Fruit fly (Drosophila melanogaster) whole organism, larva: ENCODE measurements around the gene ArgRS.

Experiments used
- noc ChIP-seq: fragments of 200-800 bp; sonication (Bioruptor generic); optimal IDR thresholded peaks from 3 replicates; lab custom pipeline; 2019; ENCODE audit warnings: missing biosample characterization, mild to moderate bottlenecking, missing genetic modification characterization, moderate library complexity

The ArgRS gene

dm6 chrX:15859869-15860268 is 15.9 kb upstream of the ArgRS start, which contains the start of gene Gbeta13F:
Gene Gbeta13F (plus strand): TSS chrX:15860115.
- no peak for TF ChIP-seq noc (tag; lab: Kevin White, UChicago)

DNA sequence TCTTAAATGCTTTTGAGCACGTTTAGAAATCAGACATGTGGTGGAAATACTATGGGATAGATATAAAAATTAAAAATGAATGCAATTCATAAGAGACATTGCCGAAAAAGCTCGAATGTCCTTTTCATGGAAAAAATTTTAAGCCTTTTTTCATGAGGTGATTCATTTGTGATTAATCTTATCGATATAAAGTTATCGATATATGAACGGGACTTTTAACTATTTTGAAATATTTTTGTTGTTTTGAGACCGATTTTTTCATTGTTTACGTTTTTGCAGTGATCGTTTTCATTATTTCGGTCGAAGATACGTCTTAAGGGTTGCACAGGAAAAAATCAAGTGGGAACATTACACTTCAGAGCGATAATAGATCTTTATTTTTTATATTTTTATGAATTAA is 15.4 kb upstream of the ArgRS start, which contains the start of gene AlkB:
AlkB (minus strand) TSS at position 101 of the 400 bp plus-strand sequence.
- no peak for TF ChIP-seq noc (tag; lab: Kevin White, UChicago)

DNA sequence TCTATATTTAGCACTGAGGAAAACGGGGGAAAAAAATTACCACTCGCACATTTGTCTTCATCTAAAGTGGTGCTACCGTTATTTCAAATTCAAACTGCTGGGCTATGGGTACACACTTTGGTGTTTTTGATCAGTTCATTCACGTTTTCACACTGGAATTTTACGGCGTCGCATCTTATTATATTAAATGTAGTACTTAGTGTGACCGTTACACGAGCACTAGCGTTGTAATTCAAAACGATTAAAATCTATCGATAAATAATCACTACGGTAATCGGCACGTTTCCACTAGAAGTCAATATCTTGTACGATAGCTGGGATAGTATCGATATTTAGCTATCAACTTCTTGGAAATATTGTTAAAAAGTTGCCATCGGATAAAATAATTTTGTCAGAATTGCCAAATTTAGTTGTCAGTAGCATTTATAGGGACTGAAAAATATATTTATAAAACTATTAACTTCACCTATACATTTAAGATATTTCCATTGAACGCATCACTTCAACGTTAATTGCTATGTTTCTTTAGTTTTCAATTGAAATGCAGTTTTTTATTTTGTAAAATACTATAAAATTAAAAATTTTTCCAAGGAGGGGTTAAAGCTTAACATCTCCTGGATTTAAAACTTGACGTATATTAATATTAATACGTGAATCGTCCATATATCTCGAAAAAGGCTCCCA is 13.8 kb upstream of the ArgRS start, which contains the start of the genes CG46440 and Myb:
CG46440 (minus strand) TSS at position 223 of the 684 bp plus-strand sequence.
Myb (minus strand) TSS at position 223 of the 684 bp plus-strand sequence.
- no peak for TF ChIP-seq noc (tag; lab: Kevin White, UChicago)

DNA sequence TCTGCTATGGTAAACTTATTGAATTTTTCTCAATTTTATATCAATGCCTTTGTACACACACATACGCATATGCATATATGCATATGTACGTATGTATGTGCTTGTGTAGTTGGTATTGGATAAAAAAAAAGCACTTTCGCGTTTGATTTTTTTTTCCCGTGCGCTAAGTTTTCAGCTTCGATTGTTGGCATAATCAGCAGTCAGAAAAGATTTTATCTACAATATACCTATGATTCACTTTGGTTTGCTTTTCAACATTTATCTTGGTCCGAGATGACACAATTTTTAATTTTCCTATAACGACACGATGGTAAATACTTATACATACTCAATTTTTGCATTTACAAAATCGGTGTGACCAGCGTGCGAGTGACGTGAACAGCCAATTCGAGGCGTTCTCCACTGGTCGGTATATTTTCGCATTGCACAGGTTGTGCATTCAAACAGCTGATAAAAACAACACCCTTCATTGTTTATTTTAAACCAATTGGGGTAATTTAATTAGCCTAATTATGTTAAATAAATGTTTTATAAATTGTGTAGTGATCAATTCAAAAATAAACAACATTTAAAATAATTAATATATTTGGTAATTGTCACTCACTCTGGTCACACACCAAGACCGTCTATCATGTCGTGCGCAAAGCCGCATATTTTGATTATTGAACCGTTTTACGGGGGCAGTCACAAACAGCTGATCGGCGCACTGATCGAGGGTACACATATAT is 9.0 kb upstream of the ArgRS start, which contains the start of the genes UBL3 and CG15914:
UBL3 (minus strand) TSS at position 361 of the 728 bp plus-strand sequence.
CG15914 (plus strand) TSS at position 607 of the 728 bp plus-strand sequence.
- peak; percentile 42 for TF ChIP-seq noc (tag; lab: Kevin White, UChicago)

DNA sequence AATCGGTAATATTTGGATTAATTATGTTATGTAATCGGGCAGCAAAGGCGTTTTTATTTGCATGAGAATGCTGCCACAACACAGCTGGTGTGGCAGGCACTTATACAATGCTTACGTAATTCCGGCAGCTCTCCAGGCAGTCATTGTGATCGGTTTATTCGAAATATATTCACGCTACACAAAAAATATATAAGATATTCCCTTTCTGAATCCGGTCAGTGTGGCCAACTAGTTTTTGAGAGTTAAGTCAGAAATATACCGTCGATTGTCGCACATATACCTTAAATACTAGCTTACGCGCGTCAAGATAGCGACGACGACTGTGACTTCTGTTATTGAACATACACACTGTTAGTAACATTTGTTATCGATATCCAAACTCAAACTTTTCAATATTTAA is 5.1 kb upstream of the ArgRS start, which contains the start of gene sun:
sun (minus strand) TSS at position 238 of the 400 bp plus-strand sequence.
- TF ChIP-seq noc (tag; lab: Kevin White, UChicago) = no peak

DNA sequence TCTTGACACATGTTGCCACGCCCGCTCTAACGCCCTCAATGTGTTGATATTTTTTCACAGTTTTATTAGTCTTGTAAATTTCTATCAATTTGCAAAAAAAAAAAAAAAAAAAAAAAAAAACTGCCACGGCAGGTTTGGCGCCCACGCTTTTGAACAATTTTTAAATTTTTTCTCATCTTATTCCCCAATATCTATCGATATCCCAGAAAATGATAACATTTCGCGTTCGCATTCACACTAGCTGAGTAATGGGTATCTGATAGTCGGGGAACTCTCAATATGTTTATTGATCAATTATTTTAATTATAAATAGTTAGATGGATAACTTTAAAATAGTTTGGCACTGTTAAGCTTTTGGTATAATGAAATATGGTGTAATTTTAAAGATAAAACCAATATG is 2.6 kb downstream of the ArgRS start:
- TF ChIP-seq noc (tag; lab: Kevin White, UChicago) = no peak

DNA sequence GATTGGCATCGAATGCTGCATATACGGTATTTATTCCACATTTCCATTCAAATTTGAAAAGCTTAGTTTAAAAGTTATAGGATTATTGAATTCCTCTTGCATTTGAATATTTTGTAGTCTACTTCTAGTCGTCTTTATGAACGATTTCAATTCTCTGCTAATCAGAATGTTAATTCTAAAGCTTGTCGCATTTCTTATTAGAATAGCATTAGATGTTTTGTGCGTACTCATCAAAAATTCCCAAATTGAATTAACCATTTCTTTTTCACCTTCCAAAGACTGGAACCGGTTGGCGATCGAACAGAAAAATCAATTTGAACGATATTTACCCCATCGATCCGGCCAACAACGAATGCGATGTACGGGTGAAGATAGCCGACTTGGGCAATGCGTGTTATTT is 3.9 kb downstream of the ArgRS start:
- no peak for TF ChIP-seq noc (tag; lab: Kevin White, UChicago)

dm6 chrX:15837530-15837929 is 6.4 kb downstream of the ArgRS start, which contains the start of gene CG8565:
Gene CG8565 (plus strand): TSS chrX:15837830.
- no peak for TF ChIP-seq noc (tag; lab: Kevin White, UChicago)

DNA sequence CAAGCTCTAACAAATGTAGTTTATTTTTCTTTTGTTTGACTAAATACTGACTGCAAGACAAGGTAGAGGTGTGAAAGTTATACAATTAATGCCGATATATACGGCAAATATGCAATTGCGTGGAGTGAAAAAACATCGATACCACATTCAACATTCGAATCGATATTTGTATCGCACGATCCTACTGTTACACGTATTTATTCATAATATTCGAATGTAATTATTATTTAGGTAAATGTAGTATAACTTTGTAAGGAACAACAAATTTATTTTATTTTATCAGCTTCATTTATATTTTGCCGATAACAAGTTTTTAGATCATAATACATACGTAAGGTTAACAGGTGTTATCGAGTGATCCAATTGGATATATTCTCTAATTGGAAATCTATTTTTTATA is 8.6 kb downstream of the ArgRS start, which contains the start of gene Chc:
Chc (minus strand) TSS at position 98 of the 400 bp plus-strand sequence.
- TF ChIP-seq noc (tag; lab: Kevin White, UChicago) = no peak

- no peak for TF ChIP-seq noc (tag; lab: Kevin White, UChicago)
Observed at dm6 chrX:15834594-15835236, 9.2 kb downstream of the ArgRS start.

DNA sequence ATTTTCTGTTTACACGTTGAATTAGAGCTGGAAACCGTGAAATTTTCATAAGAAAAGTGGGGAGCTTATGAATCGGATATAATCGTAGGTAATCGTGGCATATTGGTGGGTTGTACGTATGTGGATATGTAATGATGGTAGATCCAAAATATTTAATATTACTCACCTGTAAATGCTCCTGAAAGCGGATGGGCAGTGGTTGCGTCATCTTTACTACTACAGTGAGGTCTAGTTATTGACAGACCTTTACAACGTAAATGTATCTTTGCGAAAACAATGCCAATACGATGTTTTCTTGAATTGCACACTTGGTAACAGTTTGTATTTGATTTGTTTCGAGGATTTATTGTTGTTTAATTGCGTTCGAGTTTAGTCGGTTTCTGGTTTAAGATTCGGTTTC is 10.0 kb downstream of the ArgRS start:
- no peak for TF ChIP-seq noc (tag; lab: Kevin White, UChicago)

DNA sequence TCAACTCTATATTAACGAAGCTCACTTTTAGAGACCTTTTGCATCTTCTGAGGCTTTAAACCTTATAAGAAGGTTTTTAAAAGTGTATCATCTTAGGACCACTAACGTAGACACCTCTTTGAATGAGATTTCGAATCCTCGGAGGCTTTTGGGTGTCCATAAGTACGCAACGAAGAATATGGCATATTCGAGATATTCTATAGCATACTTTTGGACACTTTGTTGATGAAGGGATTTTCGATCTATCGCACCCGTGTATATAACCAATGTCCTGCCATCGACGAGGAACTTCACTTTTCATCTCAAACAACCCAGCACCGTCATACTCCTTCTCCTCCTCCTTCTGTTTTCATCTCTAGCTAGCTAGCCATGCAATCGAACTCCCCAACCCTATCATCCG is 21.6 kb downstream of the ArgRS start:
- no peak for TF ChIP-seq noc (tag; lab: Kevin White, UChicago)

dm6 chrX:15818608-15819184 is 25.2 kb downstream of the ArgRS start:
- no peak for TF ChIP-seq noc (tag; lab: Kevin White, UChicago)

dm6 chrX:15817823-15818222 is 26.1 kb downstream of the ArgRS start:
- TF ChIP-seq noc (tag; lab: Kevin White, UChicago) = no peak

dm6 chrX:15816905-15817304 is 27.0 kb downstream of the ArgRS start:
- no peak for TF ChIP-seq noc (tag; lab: Kevin White, UChicago)
